Fruit fly (Drosophila melanogaster): ENCODE data around the gene CanA-14F.
A peak's percentile ranks its signal among the peaks of the same experiment; 100 is the strongest.

Gene CanA-14F

dm6 chrX:16570572-16571224 lies 16.3 kb downstream of the CanA-14F start (continued):
- TF ChIP-seq jumu (GFP tag; optimal IDR thresholded peaks at IDR 0.05) (no peak), Atf3 (GFP tag; optimal IDR thresholded peaks at IDR 0.05) (no peak), CG17912 (GFP tag; optimal IDR thresholded peaks at IDR 0.05) (no peak), CG18599 (GFP tag; optimal IDR thresholded peaks at IDR 0.05) (peak; percentile 26), CG9797 (GFP tag; optimal IDR thresholded peaks at IDR 0.05) (no peak), CG7786 (GFP tag; optimal IDR thresholded peaks at IDR 0.05) (peak; percentile 3), prd (optimal IDR thresholded peaks at IDR 0.05) (no peak), prd (GFP tag; IDR thresholded peaks at IDR 0.05) (0 out of 3 replicates have a peak, but pooled peaks have one; percentile 8), CG9932 (GFP tag; IDR thresholded peaks at IDR 0.05) (peak; percentile 37; the same call in 1 of the 2 replicates), CG3281 (GFP tag; optimal IDR thresholded peaks at IDR 0.05) (no peak), sd (tag; optimal IDR thresholded peaks at IDR 0.05) (peak; percentile 80), CG32532 (GFP tag; IDR thresholded peaks at IDR 0.05) (peak; percentile 46), CG3995 (GFP tag; optimal IDR thresholded peaks at IDR 0.05) (no peak), CG2120 (GFP tag; optimal IDR thresholded peaks at IDR 0.05) (peak; percentile 48), Drgx (GFP tag; IDR thresholded peaks at IDR 0.05) (0 out of 2 replicates have a peak, but pooled peaks have one; percentile 25), CG2678 (tag; optimal IDR thresholded peaks at IDR 0.05) (peak; percentile 24), CG7839 (tag; optimal IDR thresholded peaks at IDR 0.05) (peak; percentile 25), disco-r (GFP tag; optimal IDR thresholded peaks at IDR 0.05) (peak; percentile 18), dmrt99B (tag; optimal IDR thresholded peaks at IDR 0.05) (peak; percentile 7), twi (tag; optimal IDR thresholded peaks at IDR 0.05) (peak; percentile 34), sim (GFP tag; IDR thresholded peaks at IDR 0.05) (no peak), slbo (GFP tag; IDR thresholded peaks at IDR 0.05) (peak; percentile 19; the same call in 1 of the 2 replicates), CG10979 (tag; optimal IDR thresholded peaks at IDR 0.05) (no peak), Gug (GFP tag; IDR thresholded peaks at IDR 0.05) (no peak), CG3847 (GFP tag; IDR thresholded peaks at IDR 0.05) (peak; percentile 24; the same call in 1 of the 2 replicates)

dm6 chrX:16565377-16565776 lies 21.6 kb downstream of the CanA-14F start:
- TF ChIP-seq Oaz (GFP tag; IDR thresholded peaks at IDR 0.05) (no peak), disco-r (GFP tag; optimal IDR thresholded peaks at IDR 0.05) (no peak), CG17385 (GFP tag; optimal IDR thresholded peaks at IDR 0.05) (peak; percentile 56), zen (tag; optimal IDR thresholded peaks at IDR 0.05) (no peak), sisA (GFP tag; IDR thresholded peaks at IDR 0.05) (no peak), eyg (GFP tag; optimal IDR thresholded peaks at IDR 0.05) (no peak), NfI (GFP tag; optimal IDR thresholded peaks at IDR 0.05) (no peak), C15 (GFP tag; IDR thresholded peaks at IDR 0.05) (no peak), CG17186 (GFP tag; optimal IDR thresholded peaks at IDR 0.05) (no peak), CG31365 (tag; optimal IDR thresholded peaks at IDR 0.05) (peak; percentile 84), chm (GFP tag; IDR thresholded peaks at IDR 0.05) (no peak), gcm (GFP tag; optimal IDR thresholded peaks at IDR 0.05) (no peak), stwl (tag; optimal IDR thresholded peaks at IDR 0.05) (peak; percentile 50), knrl (GFP tag; IDR thresholded peaks at IDR 0.05; ENCODE audit: partially characterized antibody) (no peak), CG2712 (tag; optimal IDR thresholded peaks at IDR 0.05) (no peak), fd64A (GFP tag; optimal IDR thresholded peaks at IDR 0.05) (no peak), ewg (GFP tag; optimal IDR thresholded peaks at IDR 0.05) (peak; percentile 38), ssp (GFP tag; IDR thresholded peaks at IDR 0.05) (no peak), Tbp (GFP tag; optimal IDR thresholded peaks at IDR 0.05) (no peak), Dfd (GFP tag; optimal IDR thresholded peaks at IDR 0.05) (peak in 1 of 2 experiments; percentile 23), unc-4 (GFP tag; IDR thresholded peaks at IDR 0.05; ENCODE audit: partially characterized antibody) (no peak), ase (GFP tag; IDR thresholded peaks at IDR 0.05) (no peak), CG8290 (GFP tag; optimal IDR thresholded peaks at IDR 0.05) (peak; percentile 90), CG8290 (tag; optimal IDR thresholded peaks at IDR 0.05) (peak in 1 of 2 experiments; percentile 4), CG13123 (GFP tag; optimal IDR thresholded peaks at IDR 0.05) (no peak), CG17328 (GFP tag; IDR thresholded peaks at IDR 0.05) (no peak)
